Worm (Caenorhabditis elegans) whole organism, L1 larva: ENCODE results near the gene F37C12.10.

Experiments
- ama-1 ChIP-seq: fragments of 150-350 bp; optimal IDR thresholded peaks from 2 replicates; lab custom pipeline; 2014
- nhr-28 ChIP-seq: fragments of 150-350 bp; optimal IDR thresholded peaks from 2 replicates; lab custom pipeline; 2014; ENCODE audit warnings: missing biosample characterization, missing genetic modification characterization
- pqm-1 ChIP-seq: sonication (generic microtip); optimal IDR thresholded peaks from 3 replicates; lab custom pipeline; 2017; ENCODE audit warnings: missing biosample characterization, missing genetic modification characterization
- ztf-11 ChIP-seq, 2 experiments: sonication (generic microtip); optimal IDR thresholded peaks; 2 replicates each; lab custom pipeline; 2016 to 2017; ENCODE audit warnings: missing genetic modification characterization in 2 of 2, missing biosample characterization in 1 of 2, missing compliant biosample characterization in 1 of 2

ce11 chrIII:7197973-7198372 is 9.8 kb upstream of the F37C12.10 start, which contains the start of gene exos-9:
- no peak for TF ChIP-seq ama-1 (lab: Kevin White, UChicago)
- TF ChIP-seq pqm-1 (tag; lab: Kevin White, UChicago) = no peak
- TF ChIP-seq nhr-28 (tag; lab: Kevin White, UChicago) = no peak
- TF ChIP-seq ztf-11 (tag; optimal IDR thresholded peaks at IDR 0.05; lab: Kevin White, UChicago) = no peak
